Fruit fly (Drosophila melanogaster) whole organism, adult: ENCODE measurements around the gene ck.

ENCODE experiments used
- CG14711 ChIP-seq: fragments of 200-800 bp; sonication (Bioruptor generic); optimal IDR thresholded peaks from 2 replicates; lab custom pipeline; 2018; ENCODE audit warnings: missing biosample characterization, mild to moderate bottlenecking, missing genetic modification characterization, moderate library complexity
- CG33017 ChIP-seq: fragments of 200-800 bp; sonication (Bioruptor generic); optimal IDR thresholded peaks from 2 replicates; lab custom pipeline; 2018; ENCODE audit warnings: missing biosample characterization, mild to moderate bottlenecking, missing genetic modification characterization, moderate library complexity
- Hr96 ChIP-seq: fragments of 200-800 bp; sonication (Bioruptor generic); optimal IDR thresholded peaks from 2 replicates; lab custom pipeline; 2016; ENCODE audit warnings: missing biosample characterization, missing genetic modification characterization
- bab1 ChIP-seq: fragments of 200-800 bp; sonication (Bioruptor generic); optimal IDR thresholded peaks from 3 replicates; lab custom pipeline; 2019; ENCODE audit warnings: missing biosample characterization, mild to moderate bottlenecking, missing genetic modification characterization, moderate library complexity
- cic ChIP-seq: fragments of 200-800 bp; sonication (Bioruptor generic); optimal IDR thresholded peaks from 2 replicates; lab custom pipeline; 2017; ENCODE audit warnings: missing biosample characterization, mild to moderate bottlenecking, missing genetic modification characterization, moderate library complexity
- cnc ChIP-seq, 2 experiments: fragments of >200 bp; optimal IDR thresholded peaks; 2 replicates each; lab custom pipeline; 2017
- kay ChIP-seq: fragments of 200-800 bp; sonication (Bioruptor generic); peaks from one replicate; lab custom pipeline; 2016; ENCODE audit warnings: missing biosample characterization, missing genetic modification characterization, borderline replicate concordance
- tj ChIP-seq: fragments of 200-800 bp; sonication (Bioruptor generic); optimal IDR thresholded peaks from 3 replicates; lab custom pipeline; 2017; ENCODE audit warnings: missing biosample characterization, mild to moderate bottlenecking, missing genetic modification characterization, moderate library complexity

dm6 chr2L:15056359-15057220 lies 1.1 kb downstream of the ck start:
- TF ChIP-seq kay (GFP tag; lab: Kevin White, UChicago) (peak; percentile 66), bab1 (GFP tag; lab: Kevin White, UChicago) (peak; percentile 30), cnc (optimal IDR thresholded peaks at IDR 0.05; lab: Kevin White, UChicago) (no peak), cic (GFP tag; lab: Kevin White, UChicago) (no peak), CG33017 (tag; lab: Kevin White, UChicago) (no peak), Hr96 (GFP tag; lab: Kevin White, UChicago) (peak; percentile 19), CG14711 (tag; lab: Kevin White, UChicago) (peak; percentile 56), tj (peak; percentile 7)
